Worm (Caenorhabditis elegans): ENCODE data around the gene sre-46.

ce11 chrII:13677927-13678326 lies 43.2 kb downstream of the sre-46 start:
- no peak for TF ChIP-seq W03F9.2 (tag; optimal IDR thresholded peaks at IDR 0.05)
- no peak for TF ChIP-seq him-1 (tag; optimal IDR thresholded peaks at IDR 0.05)
- TF ChIP-seq dao-5 (tag; optimal IDR thresholded peaks at IDR 0.05) = no peak

Measured in whole organism, L4/young adult.